Fruit fly (Drosophila melanogaster): ENCODE results near the gene kay.

DNA sequence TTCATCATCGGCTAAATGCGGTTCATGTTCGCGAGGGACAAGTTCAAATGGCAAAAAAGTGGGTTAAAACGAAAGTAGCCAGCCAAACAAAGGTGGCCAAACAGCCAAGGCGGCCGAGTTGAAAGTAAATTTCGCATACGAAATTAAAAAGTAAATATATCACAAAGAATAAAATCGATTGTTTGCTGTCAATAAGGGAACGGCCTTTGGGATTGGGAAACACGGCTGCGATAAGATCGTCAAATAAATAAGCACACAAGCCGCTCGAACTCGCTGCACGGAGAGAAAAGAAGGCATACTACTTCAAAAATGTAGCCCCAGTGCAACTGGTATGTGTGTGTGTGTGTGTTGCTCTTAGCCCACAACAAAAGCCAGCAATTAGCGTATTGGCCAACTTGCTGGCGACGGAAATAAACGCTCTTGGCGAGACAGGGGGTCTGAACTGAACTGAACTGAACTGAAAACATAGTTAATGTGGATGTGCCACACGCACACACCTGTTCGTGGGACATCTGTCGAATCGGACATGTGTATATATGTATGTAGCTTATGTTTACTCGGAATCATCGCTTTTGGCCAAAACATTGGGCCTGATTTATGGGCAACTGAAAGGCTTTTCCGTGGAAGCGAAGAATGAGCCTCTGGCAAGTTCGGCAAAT, 22.2 kb downstream of the kay start:
- TF ChIP-seq psq (optimal IDR thresholded peaks at IDR 0.05) (no peak), CG8478 (optimal IDR thresholded peaks at IDR 0.05) (no peak), Dll (optimal IDR thresholded peaks at IDR 0.05) (no peak)

Measured in whole organism.